Worm (Caenorhabditis elegans): ENCODE measurements around the gene C08F8.2.

The C08F8.2 gene

ce11 chrIV:11160707-11161106 is 9.9 kb downstream of the C08F8.2 start, which contains the start of gene C08F8.15:
C08F8.15 (minus strand) TSS chrIV:11160807.
- TF ChIP-seq R02D3.7 (tag; optimal IDR thresholded peaks at IDR 0.05) (no peak), pha-4 (tag; optimal IDR thresholded peaks at IDR 0.05) (no peak), pqm-1 (tag; optimal IDR thresholded peaks at IDR 0.05) (no peak), nhr-23 (tag; optimal IDR thresholded peaks at IDR 0.05) (no peak), elt-2 (tag; optimal IDR thresholded peaks at IDR 0.05) (no peak), lin-39 (tag; optimal IDR thresholded peaks at IDR 0.05) (no peak), tbx-2 (tag; optimal IDR thresholded peaks at IDR 0.05) (no peak), ceh-16 (tag; optimal IDR thresholded peaks at IDR 0.05) (no peak), elt-3 (tag; optimal IDR thresholded peaks at IDR 0.05) (no peak), ceh-9 (tag; optimal IDR thresholded peaks at IDR 0.05) (no peak), nhr-25 (tag; optimal IDR thresholded peaks at IDR 0.05) (no peak)

ce11 chrIV:11162451-11162850 is 11.7 kb downstream of the C08F8.2 start, which contains the start of gene fbxb-9:
fbxb-9 (minus strand) TSS chrIV:11162551.
- TF ChIP-seq pqm-1 (tag; optimal IDR thresholded peaks at IDR 0.05) (no peak), jun-1 (tag; optimal IDR thresholded peaks at IDR 0.05) (no peak), nhr-12 (tag; optimal IDR thresholded peaks at IDR 0.05) (no peak), aly-2 (tag; optimal IDR thresholded peaks at IDR 0.05) (no peak), elt-3 (tag; optimal IDR thresholded peaks at IDR 0.05) (no peak), sea-2 (GFP tag; optimal IDR thresholded peaks at IDR 0.05) (no peak), ztf-11 (tag; optimal IDR thresholded peaks at IDR 0.05) (no peak), nhr-76 (tag; optimal IDR thresholded peaks at IDR 0.05) (no peak), elt-1 (tag; optimal IDR thresholded peaks at IDR 0.05) (no peak), pha-4 (tag; optimal IDR thresholded peaks at IDR 0.05) (no peak), ceh-28 (tag; optimal IDR thresholded peaks at IDR 0.05) (no peak), ZK546.5 (tag; optimal IDR thresholded peaks at IDR 0.05) (no peak), unc-62 (GFP tag; optimal IDR thresholded peaks at IDR 0.05) (no peak), nhr-77 (tag; optimal IDR thresholded peaks at IDR 0.05) (no peak), lin-39 (tag; optimal IDR thresholded peaks at IDR 0.05) (no peak), R02D3.7 (tag; optimal IDR thresholded peaks at IDR 0.05) (no peak), lsy-12 (tag; optimal IDR thresholded peaks at IDR 0.05) (no peak)

ce11 chrIV:11164831-11165230 is 14.0 kb downstream of the C08F8.2 start, which contains the start of gene C08F8.6:
C08F8.6 (minus strand) TSS chrIV:11164931.
- TF ChIP-seq nhr-23 (tag; optimal IDR thresholded peaks at IDR 0.05), result no peak
- no peak for TF ChIP-seq nhr-237 (tag; optimal IDR thresholded peaks at IDR 0.05)
- no peak for TF ChIP-seq ZK546.5 (tag; optimal IDR thresholded peaks at IDR 0.05)
- no peak for TF ChIP-seq ama-1 (optimal IDR thresholded peaks at IDR 0.05)
- TF ChIP-seq fos-1 (tag; optimal IDR thresholded peaks at IDR 0.05), result no peak
- no peak for TF ChIP-seq ztf-4 (tag; optimal IDR thresholded peaks at IDR 0.05)
- TF ChIP-seq lin-39 (tag; optimal IDR thresholded peaks at IDR 0.05), result no peak
- TF ChIP-seq aly-2 (tag; optimal IDR thresholded peaks at IDR 0.05), result no peak
- no peak for TF ChIP-seq mdl-1 (tag; optimal IDR thresholded peaks at IDR 0.05)
- TF ChIP-seq egl-27 (tag; optimal IDR thresholded peaks at IDR 0.05), result no peak
- no peak for TF ChIP-seq ceh-9 (tag; optimal IDR thresholded peaks at IDR 0.05)
- no peak for TF ChIP-seq pha-4 (tag; optimal IDR thresholded peaks at IDR 0.05)
- TF ChIP-seq elt-2 (tag; optimal IDR thresholded peaks at IDR 0.05), result no peak
- TF ChIP-seq fkh-10 (GFP tag; optimal IDR thresholded peaks at IDR 0.05), result no peak
- no peak for TF ChIP-seq ceh-28 (tag; optimal IDR thresholded peaks at IDR 0.05)
- no peak for TF ChIP-seq R02D3.7 (tag; optimal IDR thresholded peaks at IDR 0.05)
- no peak for TF ChIP-seq skn-1 (tag; optimal IDR thresholded peaks at IDR 0.05)
- no peak for TF ChIP-seq daf-12 (tag; optimal IDR thresholded peaks at IDR 0.05)

ce11 chrIV:11169652-11170051 is 18.9 kb downstream of the C08F8.2 start, which contains the start of gene nhr-67:
nhr-67 (plus strand) TSS chrIV:11169748.
- TF ChIP-seq nfya-1 (tag; optimal IDR thresholded peaks at IDR 0.05; ENCODE audit: insufficient read depth) (peak; percentile 66), hmg-11 (tag; optimal IDR thresholded peaks at IDR 0.05) (no peak)

ce11 chrIV:11174772-11175171 is 24.0 kb downstream of the C08F8.2 start:
- TF ChIP-seq elt-3 (tag; optimal IDR thresholded peaks at IDR 0.05) (peak in 1 of 3 experiments; percentile 80), nhr-43 (tag; optimal IDR thresholded peaks at IDR 0.05; ENCODE audit: poor library complexity, severe bottlenecking) (peak; percentile 8), ceh-28 (tag; optimal IDR thresholded peaks at IDR 0.05) (peak; percentile 12), nhr-23 (tag; optimal IDR thresholded peaks at IDR 0.05) (peak; percentile 54), nhr-25 (tag; optimal IDR thresholded peaks at IDR 0.05) (no peak)
